Fruit fly (Drosophila melanogaster) whole organism, embryonic: ENCODE measurements around the gene dah.

ENCODE experiments used
- BEAF-32 ChIP-seq: fragments of 200-800 bp; sonication (Bioruptor generic); optimal IDR thresholded peaks from 3 replicates; lab custom pipeline; 2017; ENCODE audit warnings: missing biosample characterization, missing genetic modification characterization, mild to moderate bottlenecking, moderate library complexity, missing genetic modification reagents
- Bdp1 ChIP-seq: fragments of 200-800 bp; sonication (Bioruptor generic); optimal IDR thresholded peaks from 3 replicates; lab custom pipeline; 2016; ENCODE audit warnings: missing biosample characterization, missing genetic modification characterization
- CG10274 ChIP-seq: fragments of 200-800 bp; sonication (Bioruptor generic); optimal IDR thresholded peaks from 3 replicates; lab custom pipeline; 2017; ENCODE audit warnings: missing biosample characterization, mild to moderate bottlenecking, missing genetic modification characterization
- CG11696 ChIP-seq: fragments of 200-800 bp; sonication (Bioruptor generic); IDR thresholded peaks from 2 replicates; pipeline ENCODE4 v1.3.6; 2022; ENCODE audit warnings: missing biosample characterization, missing genetic modification characterization
- CG13624 ChIP-seq: fragments of 200-800 bp; sonication (Bioruptor generic); optimal IDR thresholded peaks from 2 replicates; lab custom pipeline; 2016; ENCODE audit warnings: missing biosample characterization, missing genetic modification characterization
- CG14667 ChIP-seq: fragments of 200-800 bp; sonication (Bioruptor generic); IDR thresholded peaks from 2 replicates; pipeline ENCODE4 v1.3.6; 2022; ENCODE audit warnings: missing biosample characterization, missing genetic modification characterization
- CG14710 ChIP-seq: fragments of 200-800 bp; sonication (Bioruptor generic); optimal IDR thresholded peaks from 3 replicates; lab custom pipeline; 2019; ENCODE audit warnings: missing biosample characterization, mild to moderate bottlenecking, missing genetic modification characterization, moderate library complexity
- CG14860 ChIP-seq: fragments of 200-800 bp; sonication (Bioruptor generic); IDR thresholded peaks from 3 replicates; pipeline ENCODE4 v1.3.6; 2022; ENCODE audit warnings: missing biosample characterization, missing genetic modification characterization; ENCODE audit not compliant: partially characterized antibody
- CG16779 ChIP-seq: fragments of 200-800 bp; sonication (Bioruptor generic); IDR thresholded peaks from 2 replicates; pipeline ENCODE4 v1.3.6; 2022; ENCODE audit warnings: missing biosample characterization, missing genetic modification characterization
- CG18011 ChIP-seq: fragments of 200-800 bp; sonication (Bioruptor generic); optimal IDR thresholded peaks from 2 replicates; lab custom pipeline; 2017; ENCODE audit warnings: missing biosample characterization, missing genetic modification characterization, mild to moderate bottlenecking, moderate library complexity, missing genotype
- CG18764 ChIP-seq: fragments of 200-800 bp; sonication (Bioruptor generic); optimal IDR thresholded peaks from 3 replicates; lab custom pipeline; 2016; ENCODE audit warnings: missing biosample characterization, missing genetic modification characterization
- CG30403 ChIP-seq: fragments of 200-800 bp; sonication (Bioruptor generic); optimal IDR thresholded peaks from 3 replicates; lab custom pipeline; 2016; ENCODE audit warnings: missing biosample characterization, missing genetic modification characterization
- CG3407 ChIP-seq: fragments of 200-800 bp; sonication (Bioruptor generic); optimal IDR thresholded peaks from 2 replicates; lab custom pipeline; 2018; ENCODE audit warnings: missing biosample characterization, mild to moderate bottlenecking, missing genetic modification characterization
- CG6854 ChIP-seq: fragments of 200-800 bp; sonication (Bioruptor generic); optimal IDR thresholded peaks from 3 replicates; lab custom pipeline; 2017; ENCODE audit warnings: missing biosample characterization, mild to moderate bottlenecking, missing genetic modification characterization
- CG7745 ChIP-seq: fragments of 200-800 bp; sonication (Bioruptor generic); optimal IDR thresholded peaks from 2 replicates; lab custom pipeline; 2018; ENCODE audit warnings: missing biosample characterization, mild to moderate bottlenecking, missing genetic modification characterization, moderate library complexity
- CG7786 ChIP-seq: fragments of 200-800 bp; sonication (Bioruptor generic); optimal IDR thresholded peaks from 2 replicates; lab custom pipeline; 2016; ENCODE audit warnings: missing biosample characterization, missing genetic modification characterization
- CG8281 ChIP-seq: fragments of 200-800 bp; sonication (Bioruptor generic); optimal IDR thresholded peaks from 2 replicates; lab custom pipeline; 2018; ENCODE audit warnings: missing biosample characterization, mild to moderate bottlenecking, missing genetic modification characterization, moderate library complexity
- CG9817 ChIP-seq: fragments of 200-800 bp; sonication (Bioruptor generic); optimal IDR thresholded peaks from 2 replicates; lab custom pipeline; 2018; ENCODE audit warnings: missing biosample characterization, mild to moderate bottlenecking, missing genetic modification characterization, moderate library complexity
- CrebB ChIP-seq: fragments of 200-800 bp; sonication (Bioruptor generic); optimal IDR thresholded peaks from 3 replicates; lab custom pipeline; 2018; ENCODE audit warnings: missing biosample characterization, mild to moderate bottlenecking, missing genetic modification characterization
- Eip74EF ChIP-seq, 2 experiments: fragments of 200-800 bp in 1 of 2; fragments of >200 bp in 1 of 2; sonication (Bioruptor generic) in 1 of 2; optimal IDR thresholded peaks; 2 replicates each; lab custom pipeline; 2017 to 2019; ENCODE audit warnings: missing biosample characterization in 2 of 2, missing genetic modification characterization in 2 of 2, mild to moderate bottlenecking in 1 of 2, moderate library complexity in 1 of 2
- HLH54F ChIP-seq: fragments of 200-800 bp; sonication (Bioruptor generic); optimal IDR thresholded peaks from 3 replicates; lab custom pipeline; 2016; ENCODE audit warnings: missing biosample characterization, missing genetic modification characterization
- Jarid2 ChIP-seq: fragments of 200-800 bp; sonication (Bioruptor generic); optimal IDR thresholded peaks from 3 replicates; lab custom pipeline; 2017; ENCODE audit warnings: mild to moderate bottlenecking, missing biosample characterization, missing genetic modification reagents, missing genetic modification characterization
- NFAT ChIP-seq: fragments of 200-800 bp; sonication (Bioruptor generic); IDR thresholded peaks from 2 replicates; pipeline ENCODE4 v1.3.6; 2022; ENCODE audit warnings: missing biosample characterization, missing genetic modification characterization
- Neu2 ChIP-seq: fragments of 200-800 bp; sonication (Bioruptor generic); optimal IDR thresholded peaks from 3 replicates; lab custom pipeline; 2016; ENCODE audit warnings: missing biosample characterization, missing genetic modification characterization, borderline replicate concordance
- Nf-YA ChIP-seq: fragments of 200-800 bp; sonication (Bioruptor generic); IDR thresholded peaks from 2 replicates; pipeline ENCODE4 v1.3.6; 2022; ENCODE audit warnings: missing biosample characterization, missing genetic modification characterization
- Nf-YB ChIP-seq: fragments of 200-800 bp; sonication (Bioruptor generic); optimal IDR thresholded peaks from 3 replicates; lab custom pipeline; 2019; ENCODE audit warnings: missing biosample characterization, mild to moderate bottlenecking, missing genetic modification characterization, moderate library complexity
- Nf-YC ChIP-seq: fragments of 200-800 bp; optimal IDR thresholded peaks from 3 replicates; lab custom pipeline; 2019; ENCODE audit warnings: missing biosample characterization, mild to moderate bottlenecking, missing genetic modification characterization, moderate library complexity
- Sox102F ChIP-seq: fragments of 200-800 bp; sonication (Bioruptor generic); optimal IDR thresholded peaks from 2 replicates; lab custom pipeline; 2018; ENCODE audit warnings: missing biosample characterization, mild to moderate bottlenecking, missing genetic modification characterization, moderate library complexity
- ara ChIP-seq: fragments of 200-800 bp; sonication (Bioruptor generic); IDR thresholded peaks from 2 replicates; pipeline ENCODE4 v1.3.6; 2022; ENCODE audit warnings: missing biosample characterization, missing genetic modification characterization
- br ChIP-seq: fragments of >200 bp; optimal IDR thresholded peaks from 2 replicates; lab custom pipeline; 2017
- cwo ChIP-seq: fragments of 200-800 bp; sonication (Bioruptor generic); optimal IDR thresholded peaks from 3 replicates; lab custom pipeline; 2017; ENCODE audit warnings: missing biosample characterization, missing genetic modification characterization, mild to moderate bottlenecking, moderate library complexity, missing genetic modification reagents
- dati ChIP-seq: fragments of 200-800 bp; sonication (Bioruptor generic); IDR thresholded peaks from 2 replicates; pipeline ENCODE4 v1.3.6; 2022; ENCODE audit warnings: missing biosample characterization, missing genetic modification characterization
- ftz-f1 ChIP-seq: fragments of 200-800 bp; sonication (Bioruptor generic); optimal IDR thresholded peaks from 2 replicates; lab custom pipeline; 2016; ENCODE audit warnings: missing biosample characterization, missing genetic modification characterization
- gro ChIP-seq: fragments of 200-800 bp; sonication (Bioruptor generic); optimal IDR thresholded peaks from 2 replicates; lab custom pipeline; 2016; ENCODE audit warnings: missing biosample characterization, missing genetic modification characterization
- ind ChIP-seq: fragments of 200-800 bp; sonication (Bioruptor generic); optimal IDR thresholded peaks from 3 replicates; lab custom pipeline; 2016; ENCODE audit warnings: missing biosample characterization, missing genetic modification characterization
- kay ChIP-seq: fragments of 200-800 bp; sonication (Bioruptor generic); optimal IDR thresholded peaks from 2 replicates; lab custom pipeline; 2016; ENCODE audit warnings: missing biosample characterization, missing genetic modification characterization
- luna ChIP-seq: fragments of 200-800 bp; sonication (Bioruptor generic); optimal IDR thresholded peaks from 2 replicates; lab custom pipeline; 2016; ENCODE audit warnings: missing biosample characterization, missing genetic modification characterization
- mirr ChIP-seq: fragments of 200-800 bp; sonication (Bioruptor generic); optimal IDR thresholded peaks from 3 replicates; lab custom pipeline; 2018; ENCODE audit warnings: missing biosample characterization, mild to moderate bottlenecking, missing genetic modification characterization
- pb ChIP-seq: fragments of 200-800 bp; sonication (Bioruptor generic); optimal IDR thresholded peaks from 3 replicates; lab custom pipeline; 2016; ENCODE audit warnings: missing biosample characterization, missing genetic modification characterization
- phol ChIP-seq: fragments of 200-800 bp; sonication (Bioruptor generic); optimal IDR thresholded peaks from 3 replicates; lab custom pipeline; 2018; ENCODE audit warnings: missing biosample characterization, mild to moderate bottlenecking, missing genetic modification characterization, moderate library complexity
- prd ChIP-seq, 3 experiments: fragments of >200 bp in 2 of 3; fragments of 200-800 bp in 1 of 3; sonication (Bioruptor generic) in 1 of 3; optimal IDR thresholded peaks in 2 of 3; IDR thresholded peaks in 1 of 3; 2 replicates in 2 of 3; 3 replicates in 1 of 3; pipeline versions ENCODE4 v1.3.6 to Lab custom; 2017 to 2022; ENCODE audit warnings: missing biosample characterization in 1 of 3, missing genetic modification characterization in 1 of 3
- shn ChIP-seq: fragments of 200-800 bp; sonication (Bioruptor generic); optimal IDR thresholded peaks from 3 replicates; lab custom pipeline; 2016; ENCODE audit warnings: missing biosample characterization, missing genetic modification characterization
- trem ChIP-seq: fragments of 200-800 bp; optimal IDR thresholded peaks from 3 replicates; lab custom pipeline; 2019; ENCODE audit warnings: missing biosample characterization, mild to moderate bottlenecking, missing genetic modification characterization, moderate library complexity
- zfh2 ChIP-seq: fragments of 200-800 bp; sonication (Bioruptor generic); optimal IDR thresholded peaks from 2 replicates; lab custom pipeline; 2016; ENCODE audit warnings: missing biosample characterization, missing genetic modification characterization

Gene dah

DNA sequence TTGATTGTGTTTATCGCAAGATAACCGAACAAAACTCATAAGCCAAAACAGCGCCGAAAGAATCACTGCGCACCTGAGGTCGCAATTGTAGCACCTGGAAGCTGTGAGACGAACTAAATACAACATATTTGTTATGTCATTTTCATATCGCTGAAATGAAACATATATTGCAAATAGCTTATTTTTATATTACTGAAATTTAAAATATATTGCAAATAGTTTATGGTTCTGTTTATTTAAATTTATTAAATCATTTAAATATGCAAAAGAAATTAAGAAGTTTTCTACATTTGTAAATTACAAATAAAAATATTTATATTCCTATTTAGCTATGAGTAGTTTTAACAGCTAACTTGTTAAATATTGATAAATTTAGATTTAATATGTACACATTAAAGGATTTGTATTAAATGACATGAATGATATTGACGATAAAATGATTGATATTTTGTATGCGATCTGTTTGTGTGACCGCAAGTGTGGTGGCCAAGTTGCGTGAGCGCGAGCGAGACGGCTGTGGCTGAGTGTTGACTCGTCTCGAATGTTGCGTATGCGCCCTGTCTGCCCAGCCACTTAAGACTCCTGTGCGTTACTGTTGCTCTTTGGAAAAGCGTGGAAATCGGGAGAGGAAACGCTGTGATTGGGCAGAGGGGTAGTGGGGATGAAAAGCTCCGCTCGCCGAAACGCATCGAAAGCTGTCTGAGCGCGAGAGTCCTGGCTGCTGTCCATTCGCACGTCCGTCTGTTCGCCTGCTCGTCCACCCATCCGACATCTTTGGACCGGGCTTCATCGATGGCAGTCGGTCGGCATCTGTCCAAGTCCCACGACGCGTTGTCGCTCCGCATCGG is 30.9 kb upstream of the dah start, which contains the start of gene gce (continued):
- TF ChIP-seq pb (GFP tag; lab: Kevin White, UChicago) (no peak), Nf-YC (tag; lab: Kevin White, UChicago) (peak; percentile 60), Sox102F (GFP tag; lab: Kevin White, UChicago) (peak; percentile 53), CG14667 (GFP tag; lab: Robert Waterston, UW) (no peak), CrebB (tag; lab: Kevin White, UChicago) (no peak), shn (GFP tag; lab: Kevin White, UChicago) (no peak), CG6854 (peak; percentile 46), ind (peak; percentile 52), CG16779 (no peak), ftz-f1 (no peak), Neu2 (GFP tag; lab: Kevin White, UChicago) (no peak), CG13624 (GFP tag; lab: Kevin White, UChicago) (no peak), gro (GFP tag; lab: Kevin White, UChicago) (peak; percentile 12), CG30403 (GFP tag; lab: Kevin White, UChicago) (peak; percentile 62), CG9817 (tag; lab: Kevin White, UChicago) (peak; percentile 25), cwo (peak; percentile 61), CG7786 (GFP tag; lab: Kevin White, UChicago) (no peak), zfh2 (GFP tag; lab: Kevin White, UChicago) (no peak), CG8281 (tag; lab: Kevin White, UChicago) (peak; percentile 18), CG11696 (GFP tag; lab: Robert Waterston, UW) (peak; percentile 71), Jarid2 (GFP tag; lab: Kevin White, UChicago) (peak; percentile 19), CG18764 (GFP tag; lab: Kevin White, UChicago) (no peak), CG18011 (GFP tag; lab: Kevin White, UChicago) (no peak), BEAF-32 (no peak), Nf-YA (GFP tag; lab: Robert Waterston, UW) (no peak), kay (GFP tag; lab: Kevin White, UChicago) (no peak), Eip74EF (GFP tag; optimal IDR thresholded peaks at IDR 0.05; lab: Kevin White, UChicago) (peak in 1 of 2 experiments; percentile 67), CG14860 (GFP tag; lab: Robert Waterston, UW) (no peak), Nf-YB (GFP tag; lab: Kevin White, UChicago) (peak; percentile 44), luna (GFP tag; lab: Kevin White, UChicago) (no peak), CG10274 (GFP tag; lab: Kevin White, UChicago) (no peak), phol (tag; lab: Kevin White, UChicago) (peak; percentile 54), mirr (peak; percentile 36), prd (optimal IDR thresholded peaks at IDR 0.05; lab: Kevin White, UChicago) (no peak), prd (GFP tag; IDR thresholded peaks at IDR 0.05; lab: Robert Waterston, UW) (no peak), NFAT (GFP tag; lab: Robert Waterston, UW) (peak; percentile 28; the same call in 1 of the 2 replicates), br (no peak), dati (GFP tag; lab: Robert Waterston, UW) (no peak), CG3407 (no peak), Bdp1 (no peak), CG7745 (no peak), trem (tag; lab: Kevin White, UChicago) (peak; percentile 11), ara (GFP tag; lab: Robert Waterston, UW) (no peak), HLH54F (GFP tag; lab: Kevin White, UChicago) (no peak), CG14710 (tag; lab: Kevin White, UChicago) (no peak)
